Fruit fly (Drosophila melanogaster): ENCODE results near the gene Ppi1.

Gene Ppi1

DNA sequence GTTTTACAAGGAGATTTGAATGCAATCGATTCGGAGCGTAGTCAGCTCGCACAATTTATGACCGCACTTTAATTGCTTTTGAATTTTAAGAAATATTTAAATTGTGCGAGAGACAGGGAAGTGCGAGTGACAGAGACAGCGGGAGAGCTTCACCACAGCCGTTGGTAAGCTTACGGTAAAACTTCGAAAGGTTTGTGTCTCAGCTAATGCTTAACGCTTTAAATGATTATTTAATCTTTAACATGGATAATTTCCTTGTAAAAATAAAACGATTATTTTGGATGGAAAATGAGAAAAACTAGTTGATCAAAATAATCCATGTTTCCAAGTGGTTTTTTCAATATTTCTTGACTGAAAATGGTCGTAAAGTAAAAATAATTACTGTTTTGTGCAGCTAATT, 21.7 kb upstream of the Ppi1 start:
- TF ChIP-seq Myc (optimal IDR thresholded peaks at IDR 0.05) (peak; percentile 8), Hnf4 (GFP tag; optimal IDR thresholded peaks at IDR 0.05) (no peak), sv (GFP tag; optimal IDR thresholded peaks at IDR 0.05) (no peak), CG9705 (GFP tag; optimal IDR thresholded peaks at IDR 0.05) (no peak), HLH106 (tag; optimal IDR thresholded peaks at IDR 0.05) (no peak), dl (GFP tag; optimal IDR thresholded peaks at IDR 0.05; ENCODE audit: insufficient read depth in 1 of 2, partially characterized antibody in 2 of 2) (no peak)

DNA sequence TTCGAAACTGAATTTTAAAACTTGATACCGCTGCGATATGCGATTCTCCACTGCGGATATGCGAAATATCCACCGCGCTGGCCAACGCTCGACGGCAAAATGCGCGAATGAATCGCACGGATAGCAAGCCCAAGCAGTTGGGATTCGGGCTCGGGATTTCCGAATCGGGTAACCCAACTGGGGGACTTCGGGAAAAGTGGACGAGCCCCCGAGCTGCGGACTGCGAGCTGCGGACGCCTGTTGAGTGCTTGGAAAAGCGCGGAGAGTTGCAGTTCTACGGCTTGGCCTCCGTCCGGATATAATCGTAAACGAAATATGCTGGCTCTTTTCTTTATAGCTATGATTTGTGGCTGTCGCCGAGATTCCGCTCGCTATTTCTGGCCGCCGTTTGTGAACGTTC, 20.6 kb upstream of the Ppi1 start, which contains the start of gene AdoR:
AdoR (minus strand) TSS at position 101 of the 400 bp plus-strand sequence.
- no peak for TF ChIP-seq Hr78 (GFP tag; optimal IDR thresholded peaks at IDR 0.05)
- no peak for TF ChIP-seq Myc (optimal IDR thresholded peaks at IDR 0.05)
- TF ChIP-seq usp (GFP tag; optimal IDR thresholded peaks at IDR 0.05): no peak
- no peak for TF ChIP-seq ey (GFP tag; optimal IDR thresholded peaks at IDR 0.05)
- TF ChIP-seq dl (GFP tag; optimal IDR thresholded peaks at IDR 0.05; ENCODE audit: insufficient read depth in 1 of 2, partially characterized antibody in 2 of 2): no peak
- TF ChIP-seq rgr (GFP tag; optimal IDR thresholded peaks at IDR 0.05): no peak
- no peak for TF ChIP-seq Mio (GFP tag; optimal IDR thresholded peaks at IDR 0.05)
- TF ChIP-seq sage (GFP tag; optimal IDR thresholded peaks at IDR 0.05): no peak
- TF ChIP-seq Abd-B (GFP tag; optimal IDR thresholded peaks at IDR 0.05): no peak
- no peak for TF ChIP-seq CG32264 (GFP tag; optimal IDR thresholded peaks at IDR 0.05)
- no peak for TF ChIP-seq dmrt93B (GFP tag; optimal IDR thresholded peaks at IDR 0.05)
- no peak for TF ChIP-seq psq (GFP tag; optimal IDR thresholded peaks at IDR 0.05)
- TF ChIP-seq GATAd (GFP tag; optimal IDR thresholded peaks at IDR 0.05): no peak
- no peak for TF ChIP-seq brk (GFP tag; optimal IDR thresholded peaks at IDR 0.05)

- TF ChIP-seq dmrt93B (GFP tag; optimal IDR thresholded peaks at IDR 0.05): no peak
- peak; percentile 60 for TF ChIP-seq fru (GFP tag; optimal IDR thresholded peaks at IDR 0.05)
- peak; percentile 84 for TF ChIP-seq Myc (optimal IDR thresholded peaks at IDR 0.05)
- TF ChIP-seq Hr83 (GFP tag; optimal IDR thresholded peaks at IDR 0.05; ENCODE audit: poor library complexity, severe bottlenecking): peak; percentile 29
- TF ChIP-seq sv (GFP tag; optimal IDR thresholded peaks at IDR 0.05): no peak
- TF ChIP-seq br (GFP tag; optimal IDR thresholded peaks at IDR 0.05): peak; percentile 65
- peak; percentile 53 for TF ChIP-seq OdsH (GFP tag; optimal IDR thresholded peaks at IDR 0.05)
- TF ChIP-seq psq (GFP tag; optimal IDR thresholded peaks at IDR 0.05): peak; percentile 58
- peak; percentile 52 for TF ChIP-seq ey (GFP tag; optimal IDR thresholded peaks at IDR 0.05)
- no peak for TF ChIP-seq jim (GFP tag; optimal IDR thresholded peaks at IDR 0.05)
- peak; percentile 66 for TF ChIP-seq rgr (GFP tag; optimal IDR thresholded peaks at IDR 0.05)
- peak in 1 of 2 experiments; percentile 58 for TF ChIP-seq foxo (GFP tag; optimal IDR thresholded peaks at IDR 0.05)
Observed at dm6 chr3R:30134063-30135047, 5.4 kb upstream of the Ppi1 start, which contains the start of gene Tpi. Gene Tpi, minus strand, starts transcription at chr3R:30134599.

DNA sequence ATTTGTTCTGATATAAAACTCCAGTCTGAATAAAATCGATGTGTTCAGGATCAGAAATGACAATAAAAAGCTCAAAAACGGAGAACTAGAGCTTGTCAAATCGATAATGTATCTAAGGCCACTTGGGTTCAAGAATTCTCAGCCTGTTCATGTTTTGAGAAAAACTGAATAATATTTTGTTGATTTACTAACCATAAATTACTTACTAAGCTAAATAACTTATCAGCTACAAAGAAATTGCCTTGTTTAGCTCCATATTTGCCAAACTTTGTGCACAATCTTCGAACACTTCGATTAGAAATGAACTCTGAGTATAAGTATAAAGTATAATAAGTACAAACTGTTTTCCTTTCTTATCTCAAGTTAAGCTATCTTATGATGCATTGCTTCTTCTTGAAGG, 3.4 kb upstream of the Ppi1 start, which contains the start of gene CG31029:
CG31029 (minus strand) TSS at position 101 of the 400 bp plus-strand sequence.
- no peak for TF ChIP-seq Vsx2 (GFP tag; optimal IDR thresholded peaks at IDR 0.05; ENCODE audit: partially characterized antibody)

- TF ChIP-seq N (GFP tag; optimal IDR thresholded peaks at IDR 0.05) (no peak), woc (GFP tag; optimal IDR thresholded peaks at IDR 0.05) (no peak), ey (GFP tag; optimal IDR thresholded peaks at IDR 0.05) (no peak), Dfd (GFP tag; optimal IDR thresholded peaks at IDR 0.05) (no peak), sage (GFP tag; optimal IDR thresholded peaks at IDR 0.05) (no peak)
Observed at dm6 chr3R:30124635-30125034, 4.3 kb downstream of the Ppi1 start, which contains the start of gene CG45073. Gene CG45073, minus strand, starts transcription at chr3R:30124735.

DNA sequence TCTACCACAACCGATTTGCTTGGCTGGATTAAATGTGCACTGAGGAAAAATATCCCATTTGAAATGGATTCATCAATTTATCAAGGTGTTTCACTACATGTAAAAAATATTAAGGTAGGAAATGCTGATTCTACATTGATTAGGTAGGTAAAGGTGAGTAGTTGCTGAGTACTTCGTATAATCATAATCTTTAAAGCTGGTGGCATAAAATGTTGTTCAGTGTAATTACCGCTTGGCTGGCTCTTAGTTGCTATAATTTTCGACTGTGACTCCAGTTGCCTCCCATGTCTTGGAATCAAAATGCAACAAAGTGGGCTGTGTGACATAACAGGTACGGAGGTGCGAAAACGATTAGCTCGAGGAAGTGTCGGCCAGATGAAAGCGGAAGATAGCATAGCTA, 5.8 kb downstream of the Ppi1 start, which contains the start of gene CG45072:
CG45072 (minus strand) TSS at position 101 of the 400 bp plus-strand sequence.
- TF ChIP-seq dmrt93B (GFP tag; optimal IDR thresholded peaks at IDR 0.05) (no peak), rgr (GFP tag; optimal IDR thresholded peaks at IDR 0.05) (no peak), brk (GFP tag; optimal IDR thresholded peaks at IDR 0.05) (no peak), sage (GFP tag; optimal IDR thresholded peaks at IDR 0.05) (no peak), h (GFP tag; optimal IDR thresholded peaks at IDR 0.05) (no peak)

All from whole organism, wandering third instar larva.